Worm (Caenorhabditis elegans) whole organism, early embryonic: ENCODE data around the gene msd-4.

ENCODE experiments used
- B0310.2 ChIP-seq: sonication (generic microtip); optimal IDR thresholded peaks from 2 replicates; lab custom pipeline; 2016; ENCODE audit warnings: mild to moderate bottlenecking, missing genetic modification characterization, missing compliant biosample characterization
- F13C5.2 ChIP-seq: sonication (generic microtip); optimal IDR thresholded peaks from 2 replicates; lab custom pipeline; 2017; ENCODE audit warnings: mild to moderate bottlenecking, missing genetic modification characterization, inconsistent platforms, missing compliant biosample characterization
- aly-1 ChIP-seq: sonication (generic microtip); optimal IDR thresholded peaks from 2 replicates; lab custom pipeline; 2016; ENCODE audit warnings: missing genetic modification characterization, missing compliant biosample characterization
- ama-1 ChIP-seq: fragments of 150-350 bp; optimal IDR thresholded peaks from 2 replicates; lab custom pipeline; 2014
- ceh-13 ChIP-seq: fragments of 200-800 bp; sonication (Bioruptor generic); optimal IDR thresholded peaks from 2 replicates; lab custom pipeline; 2018; ENCODE audit warnings: mild to moderate bottlenecking, missing genetic modification characterization, missing compliant biosample characterization
- ceh-36 ChIP-seq: sonication (generic microtip); optimal IDR thresholded peaks from 2 replicates; lab custom pipeline; 2016; ENCODE audit warnings: missing genetic modification characterization, inconsistent platforms, missing compliant biosample characterization
- ets-7 ChIP-seq: sonication (generic microtip); optimal IDR thresholded peaks from 2 replicates; lab custom pipeline; 2016; ENCODE audit warnings: missing genotype, missing genetic modification characterization, missing compliant biosample characterization
- flt-1 ChIP-seq: fragments of 200-800 bp; sonication (Bioruptor generic); IDR thresholded peaks from 2 replicates; pipeline ENCODE4 v1.3.6; 2022; ENCODE audit warnings: missing genetic modification characterization, missing compliant biosample characterization
- hmbx-1 ChIP-seq: sonication (generic microtip); optimal IDR thresholded peaks from 2 replicates; lab custom pipeline; 2016; ENCODE audit warnings: mild to moderate bottlenecking, missing genetic modification characterization, missing compliant biosample characterization
- hmg-4 ChIP-seq: fragments of 200-800 bp; sonication (Bioruptor generic); optimal IDR thresholded peaks from 2 replicates; lab custom pipeline; 2018; ENCODE audit warnings: mild to moderate bottlenecking, missing genetic modification characterization, missing compliant biosample characterization
- hnd-1 ChIP-seq: sonication (generic microtip); optimal IDR thresholded peaks from 2 replicates; lab custom pipeline; 2016; ENCODE audit warnings: missing genetic modification characterization, missing compliant biosample characterization
- pes-1 ChIP-seq: fragments of 200-800 bp; sonication (Bioruptor generic); IDR thresholded peaks from 2 replicates; pipeline ENCODE4 v1.3.6; 2022; ENCODE audit warnings: missing genetic modification reagents, missing genetic modification characterization, missing compliant biosample characterization
- scrt-1 ChIP-seq: fragments of 200-800 bp; sonication (Bioruptor generic); IDR thresholded peaks from 2 replicates; pipeline ENCODE4 v1.3.6; 2022; ENCODE audit warnings: missing genetic modification characterization, missing compliant biosample characterization
- sea-1 ChIP-seq: fragments of 200-800 bp; sonication (Bioruptor generic); conservative IDR thresholded peaks from 2 replicates; pipeline ENCODE4 v1.3.6; 2022; ENCODE audit warnings: missing genetic modification characterization, missing compliant biosample characterization
- tbx-11 ChIP-seq: fragments of 200-800 bp; sonication (Bioruptor generic); IDR thresholded peaks from 2 replicates; pipeline ENCODE4 v1.3.6; 2022; ENCODE audit warnings: missing genetic modification characterization, missing compliant biosample characterization
- tbx-37 ChIP-seq: fragments of 200-800 bp; sonication (Bioruptor generic); conservative IDR thresholded peaks from 2 replicates; pipeline ENCODE4 v1.3.6; 2022; ENCODE audit warnings: missing genetic modification reagents, missing genetic modification characterization, missing compliant biosample characterization
- tra-4 ChIP-seq: sonication (generic microtip); optimal IDR thresholded peaks from 2 replicates; lab custom pipeline; 2017; ENCODE audit warnings: missing genetic modification characterization, missing compliant biosample characterization

msd-4 gene

ce11 chrIII:4844327-4844726, 24.2 kb downstream of the msd-4 start, which contains the start of the genes clec-157 and fkh-5:
TSS of gene clec-157 (minus strand) at chrIII:4844427.
TSS of gene fkh-5 (plus strand) at chrIII:4844662.
- no peak for TF ChIP-seq sea-1 (GFP tag; lab: Robert Waterston, UW)
- no peak for TF ChIP-seq ama-1
- TF ChIP-seq hmbx-1 = no peak
- no peak for TF ChIP-seq B0310.2 (tag; lab: Kevin White, UChicago)
- TF ChIP-seq hmg-4 (GFP tag; lab: Kevin White, UChicago) = no peak
- no peak for TF ChIP-seq tbx-37
- TF ChIP-seq hnd-1 = no peak
- TF ChIP-seq ceh-36 (tag; lab: Kevin White, UChicago) = no peak
- no peak for TF ChIP-seq F13C5.2 (tag; lab: Kevin White, UChicago)
- no peak for TF ChIP-seq tra-4
- no peak for TF ChIP-seq tbx-11
- no peak for TF ChIP-seq ets-7 (tag; lab: Kevin White, UChicago)

ce11 chrIII:4842173-4842572, 26.4 kb downstream of the msd-4 start, which contains the start of gene clec-156:
TSS of gene clec-156 (minus strand) at chrIII:4842273.
- TF ChIP-seq F13C5.2 (tag; lab: Kevin White, UChicago) (no peak), ets-7 (tag; lab: Kevin White, UChicago) (no peak), B0310.2 (tag; lab: Kevin White, UChicago) (no peak)

DNA sequence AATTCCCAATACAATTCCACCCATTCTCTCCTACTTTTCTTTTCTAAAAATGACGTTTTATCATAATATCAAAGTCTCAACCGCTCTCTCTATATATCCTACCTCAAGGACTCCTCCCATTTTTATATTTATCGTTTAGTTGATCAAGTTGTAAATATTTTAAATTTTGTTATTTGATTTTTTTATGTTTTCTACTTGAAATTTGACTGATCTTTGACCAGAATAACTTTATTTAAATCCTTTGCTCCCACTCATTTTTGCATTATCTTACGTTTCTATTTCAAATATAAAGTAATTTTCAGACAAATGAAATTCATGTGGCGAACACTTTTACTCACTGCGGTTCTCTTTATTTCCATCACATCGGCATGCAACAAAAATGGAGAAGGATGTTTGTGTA, 31.1 kb downstream of the msd-4 start, which contains the start of the genes acbp-7 and F26A1.19:
Gene acbp-7 (plus strand): TSS at position 301 of the 400 bp plus-strand sequence.
Gene F26A1.19 (plus strand): TSS at position 303 of the 400 bp plus-strand sequence.
- TF ChIP-seq ama-1 (no peak), hmbx-1 (no peak), tra-4 (no peak), F13C5.2 (tag; lab: Kevin White, UChicago) (no peak), B0310.2 (tag; lab: Kevin White, UChicago) (no peak), ceh-13 (GFP tag; lab: Kevin White, UChicago) (no peak), tbx-11 (no peak)

ce11 chrIII:4830207-4830606, 38.3 kb downstream of the msd-4 start, which contains the start of gene nspd-9:
TSS of gene nspd-9 (minus strand) at chrIII:4830307.
- TF ChIP-seq hmg-4 (GFP tag; lab: Kevin White, UChicago) = no peak

ce11 chrIII:4829440-4829839, 39.1 kb downstream of the msd-4 start, which contains the start of gene F26A1.9:
TSS of gene F26A1.9 (minus strand) at chrIII:4829540.
- TF ChIP-seq hmg-4 (GFP tag; lab: Kevin White, UChicago) (no peak), hnd-1 (no peak), B0310.2 (tag; lab: Kevin White, UChicago) (no peak), ama-1 (no peak), tbx-11 (no peak), ceh-13 (GFP tag; lab: Kevin White, UChicago) (no peak), flt-1 (no peak), ets-7 (tag; lab: Kevin White, UChicago) (no peak), F13C5.2 (tag; lab: Kevin White, UChicago) (no peak), sea-1 (GFP tag; lab: Robert Waterston, UW) (no peak), tra-4 (no peak), ceh-36 (tag; lab: Kevin White, UChicago) (no peak)

ce11 chrIII:4826606-4827005, 41.9 kb downstream of the msd-4 start, which contains the start of gene F26A1.3:
TSS of gene F26A1.3 (plus strand) at chrIII:4826906.
- TF ChIP-seq flt-1 (no peak), hnd-1 (no peak), ceh-36 (tag; lab: Kevin White, UChicago) (no peak), hmg-4 (GFP tag; lab: Kevin White, UChicago) (no peak), ets-7 (tag; lab: Kevin White, UChicago) (no peak), tbx-37 (no peak), tra-4 (no peak), tbx-11 (no peak), aly-1 (tag; lab: Kevin White, UChicago) (no peak), hmbx-1 (no peak)

- TF ChIP-seq F13C5.2 (tag; lab: Kevin White, UChicago) (no peak), ets-7 (tag; lab: Kevin White, UChicago) (no peak), pes-1 (GFP tag; lab: Robert Waterston, UW) (no peak), ama-1 (no peak), ceh-36 (tag; lab: Kevin White, UChicago) (no peak)
These were observed 46.4 kb downstream of the msd-4 start, which contains the start of gene F26A1.8 for ce11 chrIII:4822140-4822539. TSS of gene F26A1.8 (minus strand) at chrIII:4822240.

ce11 chrIII:4819843-4820242, 48.7 kb downstream of the msd-4 start, which contains the start of gene F26A1.7:
TSS of gene F26A1.7 (minus strand) at chrIII:4819943.
- no peak for TF ChIP-seq ama-1
- no peak for TF ChIP-seq hnd-1
- TF ChIP-seq tbx-11 = no peak
- TF ChIP-seq tra-4 = no peak
- no peak for TF ChIP-seq ets-7 (tag; lab: Kevin White, UChicago)
- TF ChIP-seq F13C5.2 (tag; lab: Kevin White, UChicago) = no peak
- no peak for TF ChIP-seq B0310.2 (tag; lab: Kevin White, UChicago)
- no peak for TF ChIP-seq aly-1 (tag; lab: Kevin White, UChicago)
- TF ChIP-seq tbx-37 = no peak
- TF ChIP-seq pes-1 (GFP tag; lab: Robert Waterston, UW) = no peak
- no peak for TF ChIP-seq scrt-1 (GFP tag; lab: Robert Waterston, UW)
- TF ChIP-seq hmg-4 (GFP tag; lab: Kevin White, UChicago) = no peak
- TF ChIP-seq hmbx-1 = no peak
- no peak for TF ChIP-seq ceh-13 (GFP tag; lab: Kevin White, UChicago)
- TF ChIP-seq ceh-36 (tag; lab: Kevin White, UChicago) = no peak
